Worm (Caenorhabditis elegans) whole organism, L2 larva: ENCODE measurements around the gene sptl-3.
A peak's percentile ranks its signal among the peaks of the same experiment; 100 is the strongest.

Source experiments
- C34F6.9 ChIP-seq: fragments of 150-350 bp; optimal IDR thresholded peaks from 2 replicates; lab custom pipeline; 2014; ENCODE audit warnings: missing biosample characterization, missing genetic modification characterization
- F13H6.1 ChIP-seq: sonication (generic microtip); optimal IDR thresholded peaks from 2 replicates; lab custom pipeline; 2016; ENCODE audit warnings: missing genetic modification characterization, missing compliant biosample characterization
- alr-1 ChIP-seq: fragments of 150-350 bp; optimal IDR thresholded peaks from 2 replicates; lab custom pipeline; 2014; ENCODE audit warnings: missing biosample characterization, missing genetic modification characterization
- aly-2 ChIP-seq: fragments of 150-350 bp; optimal IDR thresholded peaks from 2 replicates; lab custom pipeline; 2014; ENCODE audit warnings: missing biosample characterization, missing genetic modification characterization
- ama-1 ChIP-seq: fragments of 150-350 bp; optimal IDR thresholded peaks from 2 replicates; lab custom pipeline; 2018; ENCODE audit warnings: inconsistent platforms
- blmp-1 ChIP-seq: sonication (generic microtip); optimal IDR thresholded peaks from 2 replicates; lab custom pipeline; 2017; ENCODE audit warnings: missing genetic modification characterization, mild to moderate bottlenecking, missing compliant biosample characterization, antibody characterized with exemption, moderate library complexity; ENCODE audit not compliant: insufficient read depth
- ceh-16 ChIP-seq: fragments of 150-350 bp; optimal IDR thresholded peaks from 2 replicates; lab custom pipeline; 2014; ENCODE audit warnings: missing biosample characterization, missing genetic modification characterization
- crh-2 ChIP-seq: sonication (generic microtip); optimal IDR thresholded peaks from 2 replicates; lab custom pipeline; 2017; ENCODE audit warnings: missing biosample characterization, missing genetic modification characterization
- egl-27 ChIP-seq: sonication (generic microtip); optimal IDR thresholded peaks from 3 replicates; lab custom pipeline; 2017; ENCODE audit warnings: missing biosample characterization, missing genetic modification reagents, missing genetic modification characterization
- elt-3 ChIP-seq: sonication (generic microtip); optimal IDR thresholded peaks from 2 replicates; lab custom pipeline; 2017; ENCODE audit warnings: missing biosample characterization, missing genetic modification characterization
- fos-1 ChIP-seq: fragments of 150-350 bp; optimal IDR thresholded peaks from 2 replicates; lab custom pipeline; 2014; ENCODE audit warnings: missing biosample characterization, missing genetic modification characterization
- gmeb-1 ChIP-seq: fragments of 150-350 bp; optimal IDR thresholded peaks from 2 replicates; lab custom pipeline; 2014; ENCODE audit warnings: missing biosample characterization, missing genetic modification characterization
- lin-13 ChIP-seq: fragments of 150-350 bp; optimal IDR thresholded peaks from 2 replicates; lab custom pipeline; 2014; ENCODE audit warnings: missing biosample characterization, missing genetic modification reagents, missing genetic modification characterization
- lin-39 ChIP-seq: fragments of 150-350 bp; optimal IDR thresholded peaks from 2 replicates; lab custom pipeline; 2014; ENCODE audit warnings: missing biosample characterization, missing genetic modification reagents, missing genetic modification characterization
- lsy-2 ChIP-seq, 2 experiments: fragments of 150-350 bp in 1 of 2; sonication (generic microtip) in 1 of 2; optimal IDR thresholded peaks; 2 replicates each; lab custom pipeline; 2014 to 2017; ENCODE audit warnings: missing biosample characterization in 2 of 2, missing genetic modification characterization in 2 of 2
- mbf-1 ChIP-seq: sonication (generic microtip); optimal IDR thresholded peaks from 2 replicates; lab custom pipeline; 2017; ENCODE audit warnings: missing biosample characterization, missing genetic modification characterization
- mdl-1 ChIP-seq, 2 experiments: fragments of 150-350 bp in 1 of 2; sonication (generic microtip) in 1 of 2; optimal IDR thresholded peaks; 2 replicates each; lab custom pipeline; 2017; ENCODE audit warnings: missing biosample characterization in 2 of 2, missing genetic modification characterization in 2 of 2
- nhr-10 ChIP-seq: sonication (generic microtip); optimal IDR thresholded peaks from 2 replicates; lab custom pipeline; 2017; ENCODE audit warnings: missing biosample characterization, missing genetic modification characterization
- nhr-11 ChIP-seq: fragments of 150-350 bp; optimal IDR thresholded peaks from 2 replicates; lab custom pipeline; 2014; ENCODE audit warnings: missing biosample characterization, missing genetic modification characterization
- nhr-12 ChIP-seq: fragments of 150-350 bp; optimal IDR thresholded peaks from 2 replicates; lab custom pipeline; 2014; ENCODE audit warnings: missing biosample characterization, missing genetic modification characterization
- nhr-21 ChIP-seq: fragments of 150-350 bp; optimal IDR thresholded peaks from 2 replicates; lab custom pipeline; 2014; ENCODE audit warnings: missing biosample characterization, missing genetic modification characterization
- nhr-23 ChIP-seq: fragments of 150-350 bp; optimal IDR thresholded peaks from 2 replicates; lab custom pipeline; 2014; ENCODE audit warnings: missing biosample characterization, missing genetic modification reagents, missing genetic modification characterization
- nhr-237 ChIP-seq: fragments of 150-350 bp; optimal IDR thresholded peaks from 2 replicates; lab custom pipeline; 2014; ENCODE audit warnings: missing biosample characterization, missing genetic modification characterization
- nhr-25 ChIP-seq: fragments of 150-350 bp; sonication (generic microtip); optimal IDR thresholded peaks from 3 replicates; lab custom pipeline; 2014; ENCODE audit warnings: missing biosample characterization, missing genetic modification characterization
- nhr-77 ChIP-seq: fragments of 150-350 bp; optimal IDR thresholded peaks from 2 replicates; lab custom pipeline; 2014; ENCODE audit warnings: missing biosample characterization, missing genetic modification characterization
- peb-1 ChIP-seq: fragments of 150-350 bp; optimal IDR thresholded peaks from 2 replicates; lab custom pipeline; 2014; ENCODE audit warnings: missing biosample characterization, missing genetic modification characterization
- sem-4 ChIP-seq: fragments of 150-350 bp; optimal IDR thresholded peaks from 2 replicates; lab custom pipeline; 2014; ENCODE audit warnings: missing biosample characterization, missing genetic modification reagents, missing genetic modification characterization
- sma-3 ChIP-seq: sonication (generic microtip); optimal IDR thresholded peaks from 2 replicates; lab custom pipeline; 2016; ENCODE audit warnings: missing genetic modification reagents, missing genetic modification characterization, missing compliant biosample characterization
- sma-9 ChIP-seq, 2 experiments: fragments of 150-350 bp in 1 of 2; sonication (generic microtip) in 1 of 2; optimal IDR thresholded peaks; 2 replicates each; lab custom pipeline; 2014 to 2016; ENCODE audit warnings: missing genetic modification characterization in 2 of 2, mild to moderate bottlenecking in 1 of 2, missing biosample characterization in 1 of 2, missing compliant biosample characterization in 1 of 2, missing genetic modification reagents in 1 of 2, moderate library complexity in 1 of 2
- snpc-4 ChIP-seq: fragments of 150-350 bp; optimal IDR thresholded peaks from 2 replicates; lab custom pipeline; 2014; ENCODE audit warnings: missing biosample characterization, missing genetic modification characterization
- zag-1 ChIP-seq: fragments of 150-350 bp; optimal IDR thresholded peaks from 2 replicates; lab custom pipeline; 2014; ENCODE audit warnings: missing biosample characterization, missing genetic modification characterization
- ztf-1 ChIP-seq: fragments of 200-800 bp; sonication (Bioruptor generic); conservative IDR thresholded peaks from 2 replicates; pipeline ENCODE4 v1.3.6; 2022; ENCODE audit warnings: missing genetic modification characterization, missing compliant biosample characterization
- ztf-11 ChIP-seq: sonication (generic microtip); optimal IDR thresholded peaks from 2 replicates; lab custom pipeline; 2017; ENCODE audit warnings: missing biosample characterization, missing genetic modification characterization
- ztf-4 ChIP-seq: fragments of 150-350 bp; optimal IDR thresholded peaks from 2 replicates; lab custom pipeline; 2014; ENCODE audit warnings: missing biosample characterization, missing genetic modification characterization

sptl-3 gene

DNA sequence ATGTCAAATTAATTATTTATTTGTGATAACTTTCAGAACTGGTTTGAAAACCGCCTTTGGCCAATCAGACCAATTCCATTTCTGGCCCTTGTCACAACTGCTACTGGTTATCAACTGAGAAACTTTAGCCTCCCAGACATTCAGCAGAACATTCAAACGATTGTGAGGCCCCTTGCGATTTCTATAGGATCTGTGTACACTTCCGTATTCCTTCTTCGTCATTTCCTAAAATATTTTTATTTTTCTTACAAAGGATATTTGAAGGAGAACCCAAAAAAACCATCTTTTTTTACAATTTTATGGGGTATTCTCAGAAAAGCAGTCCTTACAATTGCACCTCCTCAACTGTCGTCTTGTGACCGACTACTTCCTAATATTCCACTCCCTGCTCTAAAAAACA is 19.8 kb upstream of the sptl-3 start:
- TF ChIP-seq mdl-1 (tag; optimal IDR thresholded peaks at IDR 0.05; lab: Kevin White, UChicago) (no peak), egl-27 (tag; lab: Kevin White, UChicago) (no peak), ztf-4 (no peak), nhr-237 (tag; lab: Kevin White, UChicago) (no peak), nhr-10 (tag; lab: Kevin White, UChicago) (no peak)
- TF ChIP-seq, all 48 proteins: peak for 0

ce11 chrV:13876529-13876928 is 16.6 kb upstream of the sptl-3 start, which contains the start of gene T22G5.1:
Gene T22G5.1, plus strand, starts transcription at chrV:13876829.
- TF ChIP-seq sma-9 (GFP tag; optimal IDR thresholded peaks at IDR 0.05; lab: Kevin White, UChicago): no peak
- TF ChIP-seq sma-9 (tag; optimal IDR thresholded peaks at IDR 0.05; lab: Kevin White, UChicago): no peak
- TF ChIP-seq zag-1: no peak
- no peak for TF ChIP-seq ztf-11 (tag; lab: Kevin White, UChicago)
- no peak for TF ChIP-seq nhr-21 (tag; lab: Kevin White, UChicago)
- no peak for TF ChIP-seq peb-1 (tag; lab: Kevin White, UChicago)
- TF ChIP-seq, all 48 proteins: peak for 0

ce11 chrV:13878226-13878625 is 14.9 kb upstream of the sptl-3 start:
- TF ChIP-seq nhr-25 (tag; lab: Kevin White, UChicago) (peak; percentile 30), sma-9 (GFP tag; optimal IDR thresholded peaks at IDR 0.05; lab: Kevin White, UChicago) (peak; percentile 71), sma-9 (tag; optimal IDR thresholded peaks at IDR 0.05; lab: Kevin White, UChicago) (no peak), mbf-1 (no peak), fos-1 (tag; lab: Kevin White, UChicago) (peak; percentile 63), sma-3 (GFP tag; lab: Kevin White, UChicago) (peak; percentile 25), ceh-16 (tag; lab: Kevin White, UChicago) (no peak), gmeb-1 (tag; lab: Kevin White, UChicago) (peak; percentile 7), crh-2 (tag; lab: Kevin White, UChicago) (peak; percentile 37)

DNA sequence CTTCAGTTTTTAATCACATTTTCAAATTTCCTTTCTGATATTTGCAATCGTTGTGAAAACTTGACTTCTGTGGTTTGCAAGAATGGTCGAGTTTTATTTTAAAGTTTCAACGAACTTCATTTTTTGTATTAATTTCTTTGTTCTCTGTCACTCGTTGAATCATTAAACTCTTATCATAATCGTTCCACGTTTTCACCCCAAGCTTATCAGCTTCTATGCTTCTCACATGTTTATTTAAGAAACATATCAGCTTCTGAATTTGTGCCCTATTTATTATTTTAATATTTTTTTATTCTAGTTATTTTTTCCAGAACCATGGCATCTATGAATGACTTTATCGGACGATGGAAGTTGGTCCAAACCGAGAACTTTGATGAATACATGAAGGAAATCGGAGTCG is 13.9 kb upstream of the sptl-3 start, which contains the start of gene lbp-7:
lbp-7 (plus strand) TSS at position 312 of the 400 bp plus-strand sequence.
- TF ChIP-seq ztf-11 (tag; lab: Kevin White, UChicago): no peak
- peak; percentile 66 for TF ChIP-seq crh-2 (tag; lab: Kevin White, UChicago)
- TF ChIP-seq elt-3 (tag; lab: Kevin White, UChicago): no peak
- no peak for TF ChIP-seq mbf-1
- TF ChIP-seq gmeb-1 (tag; lab: Kevin White, UChicago): no peak
- TF ChIP-seq lin-13: no peak
- no peak for TF ChIP-seq ztf-4
- no peak for TF ChIP-seq nhr-12 (tag; lab: Kevin White, UChicago)
- TF ChIP-seq ztf-1 (GFP tag; lab: Robert Waterston, UW): no peak
- TF ChIP-seq mdl-1 (tag; optimal IDR thresholded peaks at IDR 0.05; lab: Kevin White, UChicago): no peak
- TF ChIP-seq nhr-11 (tag; lab: Kevin White, UChicago): no peak
- TF ChIP-seq nhr-23 (tag; lab: Kevin White, UChicago): no peak
- TF ChIP-seq lin-39: no peak
- peak; percentile 94 for TF ChIP-seq fos-1 (tag; lab: Kevin White, UChicago)
- peak; percentile 70 for TF ChIP-seq sma-9 (GFP tag; optimal IDR thresholded peaks at IDR 0.05; lab: Kevin White, UChicago)
- no peak for TF ChIP-seq sma-9 (tag; optimal IDR thresholded peaks at IDR 0.05; lab: Kevin White, UChicago)
- TF ChIP-seq snpc-4: no peak
- TF ChIP-seq nhr-237 (tag; lab: Kevin White, UChicago): no peak

ce11 chrV:13880163-13880562 is 13.0 kb upstream of the sptl-3 start:
- TF ChIP-seq nhr-21 (tag; lab: Kevin White, UChicago) (no peak), sem-4 (tag; lab: Kevin White, UChicago) (no peak), C34F6.9 (peak; percentile 33), egl-27 (tag; lab: Kevin White, UChicago) (no peak), lsy-2 (tag; optimal IDR thresholded peaks at IDR 0.05; lab: Kevin White, UChicago) (no peak)
- TF ChIP-seq, all 48 proteins: peak for 1

- TF ChIP-seq alr-1 (tag; lab: Kevin White, UChicago): no peak
- TF ChIP-seq F13H6.1: no peak
- TF ChIP-seq gmeb-1 (tag; lab: Kevin White, UChicago): no peak
- no peak for TF ChIP-seq mbf-1
- no peak for TF ChIP-seq peb-1 (tag; lab: Kevin White, UChicago)
- no peak for TF ChIP-seq egl-27 (tag; lab: Kevin White, UChicago)
- TF ChIP-seq ama-1: no peak
- no peak for TF ChIP-seq nhr-77
- TF ChIP-seq nhr-237 (tag; lab: Kevin White, UChicago): no peak
- TF ChIP-seq lsy-2 (tag; optimal IDR thresholded peaks at IDR 0.05; lab: Kevin White, UChicago): no peak
- no peak for TF ChIP-seq ztf-1 (GFP tag; lab: Robert Waterston, UW)
- no peak for TF ChIP-seq aly-2 (tag; lab: Kevin White, UChicago)
- TF ChIP-seq snpc-4: no peak
- no peak for TF ChIP-seq blmp-1 (tag; lab: Kevin White, UChicago)
- no peak for TF ChIP-seq sem-4 (tag; lab: Kevin White, UChicago)
- no peak for TF ChIP-seq sma-9 (GFP tag; optimal IDR thresholded peaks at IDR 0.05; lab: Kevin White, UChicago)
- no peak for TF ChIP-seq sma-9 (tag; optimal IDR thresholded peaks at IDR 0.05; lab: Kevin White, UChicago)
- no peak for TF ChIP-seq C34F6.9
- TF ChIP-seq mdl-1 (tag; optimal IDR thresholded peaks at IDR 0.05; lab: Kevin White, UChicago): no peak
Measured at ce11 chrV:13880607-13881006, 12.5 kb upstream of the sptl-3 start, which contains the start of gene T22G5.3. Gene T22G5.3, plus strand, starts transcription at chrV:13880907.
